Fruit fly (Drosophila melanogaster) whole organism, prepupa: ENCODE data around the gene Rab30.

ENCODE experiments used
- Blimp-1 ChIP-seq: fragments of 200-800 bp; sonication (Bioruptor generic); optimal IDR thresholded peaks from 3 replicates; lab custom pipeline; 2017; ENCODE audit warnings: missing biosample characterization, missing genetic modification characterization, mild to moderate bottlenecking, moderate library complexity, missing genetic modification reagents
- CG11902 ChIP-seq: fragments of 200-800 bp; sonication (Bioruptor generic); optimal IDR thresholded peaks from 3 replicates; lab custom pipeline; 2016; ENCODE audit warnings: missing biosample characterization, missing genetic modification characterization
- CG1621 ChIP-seq: fragments of 200-800 bp; sonication (Bioruptor generic); optimal IDR thresholded peaks from 3 replicates; lab custom pipeline; 2018; ENCODE audit warnings: missing biosample characterization, mild to moderate bottlenecking, missing genetic modification characterization
- CG3032 ChIP-seq: fragments of 200-800 bp; optimal IDR thresholded peaks from 2 replicates; lab custom pipeline; 2019; ENCODE audit warnings: missing biosample characterization, mild to moderate bottlenecking, missing genetic modification characterization, moderate library complexity
- CG31627 ChIP-seq: fragments of 200-800 bp; sonication (Bioruptor generic); optimal IDR thresholded peaks from 3 replicates; lab custom pipeline; 2016; ENCODE audit warnings: missing biosample characterization, missing genetic modification characterization
- CG32006 ChIP-seq: fragments of 200-800 bp; sonication (Bioruptor generic); optimal IDR thresholded peaks from 3 replicates; lab custom pipeline; 2017; ENCODE audit warnings: missing biosample characterization, mild to moderate bottlenecking, missing genetic modification characterization
- CG34406 ChIP-seq: fragments of 200-800 bp; sonication (Bioruptor generic); optimal IDR thresholded peaks from 3 replicates; lab custom pipeline; 2016; ENCODE audit warnings: missing biosample characterization, missing genetic modification characterization
- CG4318 ChIP-seq: fragments of 200-800 bp; sonication (Bioruptor generic); optimal IDR thresholded peaks from 3 replicates; lab custom pipeline; 2017; ENCODE audit warnings: missing biosample characterization, mild to moderate bottlenecking, missing genetic modification characterization
- CG6163 ChIP-seq: fragments of 200-800 bp; sonication (Bioruptor generic); IDR thresholded peaks from 3 replicates; pipeline ENCODE4 v1.3.6; 2022; ENCODE audit warnings: missing biosample characterization, missing genetic modification characterization
- CG6276 ChIP-seq: fragments of 200-800 bp; sonication (Bioruptor generic); optimal IDR thresholded peaks from 2 replicates; lab custom pipeline; 2017; ENCODE audit warnings: missing biosample characterization, mild to moderate bottlenecking, missing genetic modification characterization
- CG6792 ChIP-seq: fragments of 200-800 bp; sonication (Bioruptor generic); optimal IDR thresholded peaks from 3 replicates; lab custom pipeline; 2016; ENCODE audit warnings: missing biosample characterization, missing genetic modification characterization
- CG6854 ChIP-seq: fragments of 200-800 bp; sonication (Bioruptor generic); optimal IDR thresholded peaks from 2 replicates; lab custom pipeline; 2017; ENCODE audit warnings: missing biosample characterization, mild to moderate bottlenecking, missing genetic modification characterization
- CG8632 ChIP-seq: fragments of 200-800 bp; sonication (Bioruptor generic); optimal IDR thresholded peaks from 3 replicates; lab custom pipeline; 2016; ENCODE audit warnings: missing biosample characterization, missing genetic modification characterization
- CG9139 ChIP-seq: fragments of 200-800 bp; sonication (Bioruptor generic); optimal IDR thresholded peaks from 3 replicates; lab custom pipeline; 2017; ENCODE audit warnings: missing biosample characterization, mild to moderate bottlenecking, missing genetic modification characterization
- Eip75B ChIP-seq: fragments of 200-800 bp; sonication (Bioruptor generic); optimal IDR thresholded peaks from 3 replicates; lab custom pipeline; 2016; ENCODE audit warnings: missing biosample characterization, missing genetic modification characterization
- Eip78C ChIP-seq: fragments of 200-800 bp; sonication (Bioruptor generic); peaks from one replicate; lab custom pipeline; 2016; ENCODE audit warnings: missing biosample characterization, missing genetic modification characterization
- Eip93F ChIP-seq: fragments of 200-800 bp; sonication (Bioruptor generic); optimal IDR thresholded peaks from 2 replicates; lab custom pipeline; 2016; ENCODE audit warnings: missing biosample characterization, mild to moderate bottlenecking, missing genetic modification characterization
- Gug ChIP-seq: fragments of 200-800 bp; sonication (Bioruptor generic); IDR thresholded peaks from 2 replicates; pipeline ENCODE4 v1.3.6; 2022; ENCODE audit warnings: missing biosample characterization, missing genetic modification characterization
- Hr4 ChIP-seq: fragments of 200-800 bp; sonication (Bioruptor generic); optimal IDR thresholded peaks from 3 replicates; lab custom pipeline; 2016; ENCODE audit warnings: missing biosample characterization, missing genetic modification characterization
- OdsH ChIP-seq: fragments of 200-800 bp; sonication (Bioruptor generic); optimal IDR thresholded peaks from 3 replicates; lab custom pipeline; 2016; ENCODE audit warnings: missing biosample characterization, missing genetic modification characterization
- Sox102F ChIP-seq: fragments of 200-800 bp; sonication (Bioruptor generic); optimal IDR thresholded peaks from 2 replicates; lab custom pipeline; 2016; ENCODE audit warnings: missing biosample characterization, mild to moderate bottlenecking, missing genetic modification characterization
- Sox14 ChIP-seq: fragments of 200-800 bp; sonication (Bioruptor generic); optimal IDR thresholded peaks from 3 replicates; lab custom pipeline; 2016; ENCODE audit warnings: missing biosample characterization, missing genetic modification characterization
- Sox15 ChIP-seq: fragments of 200-800 bp; sonication (Bioruptor generic); optimal IDR thresholded peaks from 3 replicates; lab custom pipeline; 2016; ENCODE audit warnings: missing biosample characterization, missing genetic modification characterization
- achi ChIP-seq: fragments of 200-800 bp; sonication (Bioruptor generic); optimal IDR thresholded peaks from 3 replicates; lab custom pipeline; 2016; ENCODE audit warnings: missing biosample characterization, missing genetic modification characterization
- cyc ChIP-seq: fragments of 200-800 bp; sonication (Bioruptor generic); optimal IDR thresholded peaks from 3 replicates; lab custom pipeline; 2016; ENCODE audit warnings: missing biosample characterization, missing genetic modification characterization
- dac ChIP-seq: fragments of 200-800 bp; sonication (Bioruptor generic); optimal IDR thresholded peaks from 2 replicates; lab custom pipeline; 2017; ENCODE audit warnings: missing biosample characterization, mild to moderate bottlenecking, missing genetic modification characterization
- dsx ChIP-seq: fragments of 200-800 bp; optimal IDR thresholded peaks from 3 replicates; lab custom pipeline; 2019; ENCODE audit warnings: missing biosample characterization, mild to moderate bottlenecking, missing genetic modification characterization, moderate library complexity; ENCODE audit not compliant: poor library complexity, severe bottlenecking
- eg ChIP-seq: fragments of 200-800 bp; sonication (Bioruptor generic); IDR thresholded peaks from 3 replicates; pipeline ENCODE4 v1.3.6; 2022; ENCODE audit warnings: missing biosample characterization, missing genetic modification characterization
- esn ChIP-seq: fragments of 200-800 bp; sonication (Bioruptor generic); optimal IDR thresholded peaks from 2 replicates; lab custom pipeline; 2016; ENCODE audit warnings: missing biosample characterization, mild to moderate bottlenecking, missing genetic modification characterization, moderate library complexity
- lz ChIP-seq: fragments of 200-800 bp; sonication (Bioruptor generic); optimal IDR thresholded peaks from 3 replicates; lab custom pipeline; 2016; ENCODE audit warnings: missing biosample characterization, missing genetic modification characterization
- net ChIP-seq: fragments of 200-800 bp; sonication (Bioruptor generic); optimal IDR thresholded peaks from 3 replicates; lab custom pipeline; 2016; ENCODE audit warnings: missing biosample characterization, missing genetic modification characterization
- salr ChIP-seq, 2 experiments: fragments of 200-800 bp; sonication (Bioruptor generic); optimal IDR thresholded peaks; 3 replicates each; lab custom pipeline; 2016 to 2018; ENCODE audit warnings: missing biosample characterization in 2 of 2, missing genetic modification characterization in 2 of 2, mild to moderate bottlenecking in 1 of 2
- ss ChIP-seq, 2 experiments: fragments of 200-800 bp; sonication (Bioruptor generic); optimal IDR thresholded peaks; 2 replicates in 1 of 2; 3 replicates in 1 of 2; lab custom pipeline; 2017 to 2018; ENCODE audit warnings: mild to moderate bottlenecking in 2 of 2, missing biosample characterization in 2 of 2, missing genetic modification characterization in 2 of 2, moderate library complexity in 1 of 2
- svp ChIP-seq: fragments of 200-800 bp; sonication (Bioruptor generic); peaks from one replicate; lab custom pipeline; 2016; ENCODE audit warnings: missing biosample characterization, missing genetic modification characterization
- vri ChIP-seq: fragments of 200-800 bp; sonication (Bioruptor generic); optimal IDR thresholded peaks from 3 replicates; lab custom pipeline; 2016; ENCODE audit warnings: missing biosample characterization, mild to moderate bottlenecking, missing genetic modification characterization

Rab30 gene

dm6 chr2L:7071862-7072261 lies 39.5 kb upstream of the Rab30 start (continued):
- TF ChIP-seq CG6163 (GFP tag; lab: Robert Waterston, UW) (peak; percentile 83), CG34406 (GFP tag; lab: Kevin White, UChicago) (peak; percentile 32), lz (peak; percentile 1), CG6792 (peak; percentile 56), dac (GFP tag; lab: Kevin White, UChicago) (no peak), Sox14 (GFP tag; lab: Kevin White, UChicago) (peak; percentile 60), salr (GFP tag; optimal IDR thresholded peaks at IDR 0.05; lab: Kevin White, UChicago) (peak; percentile 45 to 57), Blimp-1 (GFP tag; lab: Kevin White, UChicago) (no peak), ss (GFP tag; optimal IDR thresholded peaks at IDR 0.05; lab: Kevin White, UChicago) (peak; percentile 39 to 68), CG6854 (GFP tag; lab: Kevin White, UChicago) (no peak), CG6276 (GFP tag; lab: Kevin White, UChicago) (no peak), CG32006 (GFP tag; lab: Kevin White, UChicago) (no peak), vri (GFP tag; lab: Kevin White, UChicago) (no peak), svp (GFP tag; lab: Kevin White, UChicago) (peak; percentile 73), eg (no peak), Eip75B (GFP tag; lab: Kevin White, UChicago) (peak; percentile 67), Sox102F (GFP tag; lab: Kevin White, UChicago) (peak; percentile 26)

dm6 chr2L:7071219-7071618 lies 38.8 kb upstream of the Rab30 start:
- no peak for TF ChIP-seq Gug (GFP tag; lab: Robert Waterston, UW)

- no peak for TF ChIP-seq CG8632 (GFP tag; lab: Kevin White, UChicago)
- TF ChIP-seq CG11902 (GFP tag; lab: Kevin White, UChicago) = no peak
- no peak for TF ChIP-seq Eip75B (GFP tag; lab: Kevin White, UChicago)
- no peak for TF ChIP-seq Sox15
- TF ChIP-seq cyc (GFP tag; lab: Kevin White, UChicago) = no peak
- no peak for TF ChIP-seq CG4318
- TF ChIP-seq CG31627 (GFP tag; lab: Kevin White, UChicago) = no peak
- no peak for TF ChIP-seq CG6854 (GFP tag; lab: Kevin White, UChicago)
- TF ChIP-seq CG9139 (GFP tag; lab: Kevin White, UChicago) = no peak
- TF ChIP-seq vri (GFP tag; lab: Kevin White, UChicago) = no peak
- TF ChIP-seq dac (GFP tag; lab: Kevin White, UChicago) = no peak
- TF ChIP-seq Sox14 (GFP tag; lab: Kevin White, UChicago) = no peak
- no peak for TF ChIP-seq Hr4 (GFP tag; lab: Kevin White, UChicago)
- TF ChIP-seq esn = no peak
- TF ChIP-seq, all 60 proteins: peak for 0
Observed at dm6 chr2L:7067683-7068082, 35.3 kb upstream of the Rab30 start, which contains the start of gene Ugt307A1. Gene Ugt307A1 (plus strand): TSS chr2L:7067983.

- TF ChIP-seq Eip78C (GFP tag; lab: Kevin White, UChicago) (no peak), CG34406 (GFP tag; lab: Kevin White, UChicago) (no peak), net (GFP tag; lab: Kevin White, UChicago) (no peak), achi (GFP tag; lab: Kevin White, UChicago) (no peak), CG1621 (peak; percentile 98), CG3032 (tag; lab: Kevin White, UChicago) (no peak), CG11902 (GFP tag; lab: Kevin White, UChicago) (no peak), CG9139 (GFP tag; lab: Kevin White, UChicago) (no peak), OdsH (no peak), Eip93F (GFP tag; lab: Kevin White, UChicago) (no peak), dsx (peak; percentile 12)
Observed at dm6 chr2L:7065687-7066086, 33.3 kb upstream of the Rab30 start, which contains the start of gene Nuf2. Gene Nuf2 (minus strand): TSS chr2L:7065837.
